Worm (Caenorhabditis elegans) whole organism, L3 larva: ENCODE data around the gene F08F1.4.
A peak's percentile ranks its signal among the peaks of the same experiment; 100 is the strongest.
"Not testable (repeated sequence)": the region's sequence is repeated elsewhere in the genome, so short reads cannot be mapped to it uniquely, and the experiment has no call there.

Experiments used
- aly-2 ChIP-seq: fragments of 150-350 bp; optimal IDR thresholded peaks from 2 replicates; lab custom pipeline; 2014; ENCODE audit warnings: missing biosample characterization, missing genetic modification characterization
- ama-1 ChIP-seq: fragments of 150-350 bp; optimal IDR thresholded peaks from 2 replicates; lab custom pipeline; 2018
- ceh-28 ChIP-seq: fragments of 150-350 bp; optimal IDR thresholded peaks from 2 replicates; lab custom pipeline; 2014; ENCODE audit warnings: missing biosample characterization, missing genetic modification reagents, missing genetic modification characterization
- egl-27 ChIP-seq: sonication (generic microtip); optimal IDR thresholded peaks from 4 replicates; lab custom pipeline; 2017; ENCODE audit warnings: missing biosample characterization, missing genetic modification reagents, missing genetic modification characterization
- egl-5 ChIP-seq: fragments of 150-350 bp; optimal IDR thresholded peaks from 2 replicates; lab custom pipeline; 2017; ENCODE audit warnings: missing biosample characterization, missing genetic modification reagents, missing genetic modification characterization, inconsistent platforms
- elt-2 ChIP-seq: sonication (generic microtip); optimal IDR thresholded peaks from 2 replicates; lab custom pipeline; 2016; ENCODE audit warnings: missing genetic modification reagents, mild to moderate bottlenecking, missing genetic modification characterization, missing compliant biosample characterization
- fkh-10 ChIP-seq: sonication (generic microtip); optimal IDR thresholded peaks from 2 replicates; lab custom pipeline; 2017; ENCODE audit warnings: missing biosample characterization, missing genetic modification reagents, missing genetic modification characterization
- fkh-2 ChIP-seq: fragments of 150-350 bp; optimal IDR thresholded peaks from 2 replicates; lab custom pipeline; 2014; ENCODE audit warnings: missing biosample characterization, missing genetic modification reagents, missing genetic modification characterization
- fos-1 ChIP-seq: fragments of 150-350 bp; optimal IDR thresholded peaks from 2 replicates; lab custom pipeline; 2014; ENCODE audit warnings: missing biosample characterization, missing genetic modification characterization
- hmg-11 ChIP-seq: sonication (generic microtip); optimal IDR thresholded peaks from 2 replicates; lab custom pipeline; 2016; ENCODE audit warnings: missing genetic modification characterization, missing compliant biosample characterization
- jun-1 ChIP-seq: fragments of 150-350 bp; optimal IDR thresholded peaks from 2 replicates; lab custom pipeline; 2014; ENCODE audit warnings: missing biosample characterization, missing genetic modification reagents, missing genetic modification characterization
- lin-15B ChIP-seq: fragments of 150-350 bp; optimal IDR thresholded peaks from 2 replicates; lab custom pipeline; 2014; ENCODE audit warnings: missing biosample characterization, missing genetic modification characterization
- lin-39 ChIP-seq: fragments of 150-350 bp; optimal IDR thresholded peaks from 2 replicates; lab custom pipeline; 2018; ENCODE audit warnings: missing biosample characterization, missing genetic modification reagents, missing genetic modification characterization
- lsy-12 ChIP-seq: sonication (generic microtip); optimal IDR thresholded peaks from 2 replicates; lab custom pipeline; 2016; ENCODE audit warnings: mild to moderate bottlenecking, missing genetic modification characterization, missing compliant biosample characterization
- mdl-1 ChIP-seq: fragments of 150-350 bp; optimal IDR thresholded peaks from 2 replicates; lab custom pipeline; 2014; ENCODE audit warnings: missing biosample characterization, missing genetic modification characterization
- mml-1 ChIP-seq: fragments of 150-350 bp; sonication (generic microtip); optimal IDR thresholded peaks from 3 replicates; lab custom pipeline; 2014; ENCODE audit warnings: missing biosample characterization, missing genetic modification characterization
- nfya-1 ChIP-seq: sonication (generic microtip); optimal IDR thresholded peaks from 2 replicates; lab custom pipeline; 2017; ENCODE audit warnings: missing genetic modification characterization, mild to moderate bottlenecking, missing compliant biosample characterization, antibody characterized with exemption, moderate library complexity; ENCODE audit not compliant: insufficient read depth
- nhr-11 ChIP-seq: fragments of 150-350 bp; optimal IDR thresholded peaks from 2 replicates; lab custom pipeline; 2014; ENCODE audit warnings: missing biosample characterization, missing genetic modification characterization
- nhr-12 ChIP-seq: fragments of 150-350 bp; optimal IDR thresholded peaks from 2 replicates; lab custom pipeline; 2014; ENCODE audit warnings: missing biosample characterization, missing genetic modification characterization
- nhr-23 ChIP-seq: fragments of 150-350 bp; optimal IDR thresholded peaks from 2 replicates; lab custom pipeline; 2014; ENCODE audit warnings: missing biosample characterization, missing genetic modification reagents, missing genetic modification characterization
- nhr-237 ChIP-seq: fragments of 150-350 bp; optimal IDR thresholded peaks from 2 replicates; lab custom pipeline; 2014; ENCODE audit warnings: missing biosample characterization, missing genetic modification characterization
- nhr-25 ChIP-seq: sonication (generic microtip); optimal IDR thresholded peaks from 2 replicates; lab custom pipeline; 2017; ENCODE audit warnings: missing biosample characterization, missing genetic modification characterization
- nhr-28 ChIP-seq: fragments of 150-350 bp; optimal IDR thresholded peaks from 2 replicates; lab custom pipeline; 2014; ENCODE audit warnings: missing biosample characterization, missing genetic modification characterization
- nhr-43 ChIP-seq: sonication (generic microtip); optimal IDR thresholded peaks from 2 replicates; lab custom pipeline; 2016; ENCODE audit warnings: mild to moderate bottlenecking, missing genetic modification characterization, missing compliant biosample characterization; ENCODE audit not compliant: poor library complexity, severe bottlenecking
- nhr-76 ChIP-seq: fragments of 150-350 bp; sonication (generic microtip); optimal IDR thresholded peaks from 5 replicates; lab custom pipeline; 2014; ENCODE audit warnings: missing biosample characterization, missing genetic modification characterization
- tbx-2 ChIP-seq: sonication (generic microtip); optimal IDR thresholded peaks from 2 replicates; lab custom pipeline; 2016; ENCODE audit warnings: mild to moderate bottlenecking, missing genetic modification characterization, missing compliant biosample characterization
- zag-1 ChIP-seq: fragments of 150-350 bp; optimal IDR thresholded peaks from 2 replicates; lab custom pipeline; 2014; ENCODE audit warnings: missing biosample characterization, missing genetic modification characterization
- ztf-11 ChIP-seq: fragments of 150-350 bp; optimal IDR thresholded peaks from 2 replicates; lab custom pipeline; 2014; ENCODE audit warnings: missing biosample characterization, missing genetic modification characterization
- ztf-4 ChIP-seq: fragments of 150-350 bp; optimal IDR thresholded peaks from 2 replicates; lab custom pipeline; 2014; ENCODE audit warnings: missing biosample characterization, missing genetic modification characterization

The F08F1.4 gene

ce11 chrX:8404308-8405085 lies 8.7 kb upstream of the F08F1.4 start (continued):
- TF ChIP-seq nhr-43 (tag; lab: Kevin White, UChicago) (peak; percentile 83), elt-2 (tag; lab: Kevin White, UChicago) (peak; percentile 77), egl-5 (tag; lab: Kevin White, UChicago) (peak; percentile 94), lin-39 (tag; lab: Kevin White, UChicago) (peak; percentile 91), ztf-4 (tag; lab: Kevin White, UChicago) (no peak), ceh-28 (peak; percentile 71), nhr-23 (peak; percentile 64), aly-2 (tag; lab: Kevin White, UChicago) (no peak), lin-15B (tag; lab: Kevin White, UChicago) (peak; percentile 50), nhr-76 (tag; lab: Kevin White, UChicago) (no peak), jun-1 (peak; percentile 83), mdl-1 (tag; lab: Kevin White, UChicago) (peak; percentile 64), nhr-237 (tag; lab: Kevin White, UChicago) (no peak), lsy-12 (peak; percentile 90), hmg-11 (tag; lab: Kevin White, UChicago) (peak; percentile 99), nhr-25 (tag; lab: Kevin White, UChicago) (peak; percentile 89), tbx-2 (tag; lab: Kevin White, UChicago) (peak; percentile 91), fkh-10 (GFP tag; lab: Kevin White, UChicago) (peak; percentile 91)

ce11 chrX:8406815-8407214 lies 6.4 kb upstream of the F08F1.4 start:
- TF ChIP-seq tbx-2 (tag; lab: Kevin White, UChicago): no peak
- TF ChIP-seq nhr-25 (tag; lab: Kevin White, UChicago): no peak
- TF ChIP-seq nhr-28 (tag; lab: Kevin White, UChicago): no peak
- TF ChIP-seq mdl-1 (tag; lab: Kevin White, UChicago): no peak
- TF ChIP-seq fkh-2 (tag; lab: Kevin White, UChicago): no peak
- no peak for TF ChIP-seq nhr-43 (tag; lab: Kevin White, UChicago)

- TF ChIP-seq ztf-4 (tag; lab: Kevin White, UChicago) (no peak), fos-1 (tag; lab: Kevin White, UChicago) (no peak), ceh-28 (no peak), lsy-12 (no peak), lin-39 (tag; lab: Kevin White, UChicago) (no peak), fkh-2 (tag; lab: Kevin White, UChicago) (no peak), zag-1 (tag; lab: Kevin White, UChicago) (no peak), egl-27 (tag; lab: Kevin White, UChicago) (no peak), tbx-2 (tag; lab: Kevin White, UChicago) (no peak), nhr-25 (tag; lab: Kevin White, UChicago) (no peak), lin-15B (tag; lab: Kevin White, UChicago) (no peak), ama-1 (lab: Kevin White, UChicago) (no peak), nhr-12 (tag; lab: Kevin White, UChicago) (no peak), hmg-11 (tag; lab: Kevin White, UChicago) (no peak), mml-1 (no peak), ztf-11 (tag; lab: Kevin White, UChicago) (no peak), mdl-1 (tag; lab: Kevin White, UChicago) (no peak)
Measured at ce11 chrX:8408267-8408666, 5.0 kb upstream of the F08F1.4 start, which contains the start of gene sulp-3. sulp-3 (minus strand) TSS chrX:8408367.

ce11 chrX:8410754-8411153 lies 2.5 kb upstream of the F08F1.4 start, which contains the start of gene F08F1.9:
F08F1.9 (minus strand) TSS chrX:8410854.
- TF ChIP-seq nhr-43, nhr-28, hmg-11 (tag; lab: Kevin White, UChicago): not testable (repeated sequence)

- peak; percentile 35 for TF ChIP-seq nhr-43 (tag; lab: Kevin White, UChicago)
- no peak for TF ChIP-seq nhr-11 (tag; lab: Kevin White, UChicago)
Measured at ce11 chrX:8416819-8417218, 3.6 kb downstream of the F08F1.4 start, which contains the start of gene ced-8. ced-8 (minus strand) TSS chrX:8416919.

ce11 chrX:8417727-8418126 lies 4.5 kb downstream of the F08F1.4 start:
- TF ChIP-seq nhr-11 (tag; lab: Kevin White, UChicago) (no peak), nfya-1 (peak; percentile 9), tbx-2 (tag; lab: Kevin White, UChicago) (no peak)
- TF ChIP-seq, all 47 proteins: peak for 1
